Fruit fly (Drosophila melanogaster) whole organism, wandering third instar larva: ENCODE results near the gene nocte.

Source experiments
- Abd-B ChIP-seq: fragments of >200 bp; optimal IDR thresholded peaks from 2 replicates; lab custom pipeline; 2017; ENCODE audit warnings: missing biosample characterization, missing genetic modification characterization
- CG32264 ChIP-seq: fragments of 200-800 bp; sonication (Bioruptor generic); optimal IDR thresholded peaks from 2 replicates; lab custom pipeline; 2016; ENCODE audit warnings: missing biosample characterization, missing genetic modification characterization
- CrebA ChIP-seq: fragments of 200-800 bp; sonication (Bioruptor generic); optimal IDR thresholded peaks from 2 replicates; lab custom pipeline; 2016; ENCODE audit warnings: missing biosample characterization, mild to moderate bottlenecking, missing genetic modification characterization, borderline replicate concordance
- Dif ChIP-seq: fragments of 200-275, 200-300 bp; sonication (Bioruptor generic); optimal IDR thresholded peaks from 2 replicates; lab custom pipeline; 2018; ENCODE audit warnings: missing biosample characterization, missing genetic modification characterization; ENCODE audit not compliant: partially characterized antibody
- HLH106 ChIP-seq: fragments of 200-800 bp; optimal IDR thresholded peaks from 3 replicates; lab custom pipeline; 2019; ENCODE audit warnings: missing biosample characterization, mild to moderate bottlenecking, missing genetic modification characterization, moderate library complexity
- Hnf4 ChIP-seq: fragments of 200-800 bp; sonication (Bioruptor generic); optimal IDR thresholded peaks from 2 replicates; lab custom pipeline; 2016; ENCODE audit warnings: missing biosample characterization, mild to moderate bottlenecking, missing genetic modification characterization
- Hr78 ChIP-seq: fragments of >200 bp; optimal IDR thresholded peaks from 2 replicates; lab custom pipeline; 2017; ENCODE audit warnings: missing biosample characterization, missing genetic modification characterization
- Hr83 ChIP-seq: fragments of 200-300 bp; sonication (Bioruptor generic); optimal IDR thresholded peaks from 2 replicates; lab custom pipeline; 2016; ENCODE audit warnings: missing biosample characterization, mild to moderate bottlenecking, missing genetic modification characterization, moderate library complexity; ENCODE audit not compliant: poor library complexity, severe bottlenecking
- Jra ChIP-seq: sonication (Bioruptor generic); optimal IDR thresholded peaks from 2 replicates; lab custom pipeline; 2016; ENCODE audit warnings: missing biosample characterization, missing genetic modification characterization
- Myc ChIP-seq: fragments of >200 bp; optimal IDR thresholded peaks from 2 replicates; lab custom pipeline; 2017
- N ChIP-seq: fragments of >200 bp; optimal IDR thresholded peaks from 2 replicates; lab custom pipeline; 2018; ENCODE audit warnings: missing biosample characterization, missing external identifiers, missing genetic modification characterization
- OdsH ChIP-seq: fragments of 200-800 bp; sonication (Bioruptor generic); optimal IDR thresholded peaks from 2 replicates; lab custom pipeline; 2016; ENCODE audit warnings: missing biosample characterization, mild to moderate bottlenecking, missing genetic modification characterization
- Rel ChIP-seq, 2 experiments: fragments of 200-800 bp; sonication (Bioruptor generic) in 1 of 2; optimal IDR thresholded peaks; 2 replicates in 1 of 2; 3 replicates in 1 of 2; lab custom pipeline; 2016 to 2019; ENCODE audit warnings: mild to moderate bottlenecking in 2 of 2, missing biosample characterization in 2 of 2, missing genetic modification characterization in 2 of 2, moderate library complexity in 1 of 2
- Sp1 ChIP-seq: fragments of 200-800 bp; sonication (Bioruptor generic); optimal IDR thresholded peaks from 3 replicates; lab custom pipeline; 2019; ENCODE audit warnings: missing biosample characterization, mild to moderate bottlenecking, missing genetic modification characterization, moderate library complexity
- Vsx2 ChIP-seq: fragments of 200-300, 225-300 bp; sonication (Bioruptor generic); optimal IDR thresholded peaks from 2 replicates; lab custom pipeline; 2018; ENCODE audit warnings: missing biosample characterization, missing genetic modification characterization; ENCODE audit not compliant: partially characterized antibody
- br ChIP-seq: fragments of 200-800 bp; sonication (Bioruptor generic); optimal IDR thresholded peaks from 2 replicates; lab custom pipeline; 2016; ENCODE audit warnings: missing biosample characterization, missing genetic modification characterization
- brk ChIP-seq: fragments of 200-800 bp; sonication (Bioruptor generic); optimal IDR thresholded peaks from 2 replicates; lab custom pipeline; 2016; ENCODE audit warnings: missing biosample characterization, mild to moderate bottlenecking, missing genetic modification characterization
- dmrt93B ChIP-seq: fragments of 200-800 bp; sonication (Bioruptor generic); optimal IDR thresholded peaks from 2 replicates; lab custom pipeline; 2018; ENCODE audit warnings: missing biosample characterization, mild to moderate bottlenecking, missing genetic modification characterization
- dsf ChIP-seq: sonication (Bioruptor generic); optimal IDR thresholded peaks from 2 replicates; lab custom pipeline; 2016; ENCODE audit warnings: missing biosample characterization, missing genetic modification characterization, borderline replicate concordance
- ey ChIP-seq: fragments of 200-800 bp; sonication (Bioruptor generic); optimal IDR thresholded peaks from 2 replicates; lab custom pipeline; 2016; ENCODE audit warnings: missing biosample characterization, missing genetic modification characterization
- foxo ChIP-seq, 2 experiments: fragments of 200-800 bp; sonication (Bioruptor generic); optimal IDR thresholded peaks; 2 replicates in 1 of 2; 3 replicates in 1 of 2; lab custom pipeline; 2016 to 2017; ENCODE audit warnings: missing biosample characterization in 2 of 2, missing genetic modification characterization in 2 of 2
- fru ChIP-seq: fragments of 200-800 bp; sonication (Bioruptor generic); optimal IDR thresholded peaks from 3 replicates; lab custom pipeline; 2016; ENCODE audit warnings: missing biosample characterization, mild to moderate bottlenecking, missing genetic modification characterization
- h ChIP-seq: fragments of 200-800 bp; sonication (Bioruptor generic); optimal IDR thresholded peaks from 3 replicates; lab custom pipeline; 2016; ENCODE audit warnings: missing biosample characterization, mild to moderate bottlenecking, missing genetic modification characterization
- jim ChIP-seq: fragments of 175-275, 200-325 bp; sonication (Bioruptor generic); optimal IDR thresholded peaks from 2 replicates; lab custom pipeline; 2016; ENCODE audit warnings: missing biosample characterization, mild to moderate bottlenecking, missing genetic modification characterization
- pan ChIP-seq: fragments of >200 bp; optimal IDR thresholded peaks from 2 replicates; lab custom pipeline; 2017
- psq ChIP-seq: fragments of 200-800 bp; sonication (Bioruptor generic); optimal IDR thresholded peaks from 3 replicates; lab custom pipeline; 2017; ENCODE audit warnings: missing biosample characterization, mild to moderate bottlenecking, missing genetic modification characterization, moderate library complexity
- rgr ChIP-seq: fragments of 200-800 bp; sonication (Bioruptor generic); optimal IDR thresholded peaks from 3 replicates; lab custom pipeline; 2016; ENCODE audit warnings: missing biosample characterization, mild to moderate bottlenecking, missing genetic modification characterization
- sage ChIP-seq: fragments of 200-800 bp; sonication (Bioruptor generic); optimal IDR thresholded peaks from 2 replicates; lab custom pipeline; 2016; ENCODE audit warnings: missing biosample characterization, mild to moderate bottlenecking, missing genetic modification characterization
- sv ChIP-seq: fragments of 200-800 bp; sonication (Bioruptor generic); optimal IDR thresholded peaks from 3 replicates; lab custom pipeline; 2016; ENCODE audit warnings: missing biosample characterization, missing genetic modification characterization
- tai ChIP-seq: sonication (Bioruptor generic); optimal IDR thresholded peaks from 2 replicates; lab custom pipeline; 2016; ENCODE audit warnings: missing biosample characterization, missing genetic modification characterization
- woc ChIP-seq: sonication (Bioruptor generic); optimal IDR thresholded peaks from 2 replicates; lab custom pipeline; 2016; ENCODE audit warnings: missing biosample characterization, mild to moderate bottlenecking, missing genetic modification characterization

Gene nocte

dm6 chrX:10474625-10475024, at the start of gene nocte:
Gene nocte (minus strand): TSS chrX:10474675.
- TF ChIP-seq CG32264 (GFP tag; lab: Kevin White, UChicago): no peak
- no peak for TF ChIP-seq N (GFP tag; lab: Kevin White, UChicago)
- TF ChIP-seq Rel (GFP tag; optimal IDR thresholded peaks at IDR 0.05; lab: Kevin White, UChicago): no peak
- no peak for TF ChIP-seq Rel (tag; optimal IDR thresholded peaks at IDR 0.05; lab: Kevin White, UChicago)
- TF ChIP-seq sage (GFP tag; lab: Kevin White, UChicago): no peak
- no peak for TF ChIP-seq dmrt93B (GFP tag; lab: Kevin White, UChicago)
- TF ChIP-seq foxo (GFP tag; optimal IDR thresholded peaks at IDR 0.05; lab: Kevin White, UChicago): peak in 1 of 2 experiments; percentile 32
- TF ChIP-seq jim (GFP tag; lab: Kevin White, UChicago): no peak
- TF ChIP-seq ey (GFP tag; lab: Kevin White, UChicago): peak; percentile 1
- TF ChIP-seq brk (GFP tag; lab: Kevin White, UChicago): no peak
- no peak for TF ChIP-seq Vsx2
- TF ChIP-seq h (GFP tag; lab: Kevin White, UChicago): no peak
- TF ChIP-seq dsf: no peak
- TF ChIP-seq Jra: no peak
- peak; percentile 16 for TF ChIP-seq HLH106 (tag; lab: Kevin White, UChicago)
- TF ChIP-seq fru (GFP tag; lab: Kevin White, UChicago): no peak

dm6 chrX:10515323-10515853, 40.9 kb upstream of the nocte start:
- TF ChIP-seq Sp1 (GFP tag; lab: Kevin White, UChicago) (peak; percentile 16), foxo (GFP tag; optimal IDR thresholded peaks at IDR 0.05; lab: Kevin White, UChicago) (peak in 1 of 2 experiments; percentile 37), HLH106 (tag; lab: Kevin White, UChicago) (peak; percentile 28), fru (GFP tag; lab: Kevin White, UChicago) (peak; percentile 14), tai (GFP tag; lab: Kevin White, UChicago) (no peak), Abd-B (GFP tag; lab: Kevin White, UChicago) (no peak)

dm6 chrX:10514850-10515249, 40.4 kb upstream of the nocte start:
- TF ChIP-seq psq (GFP tag; lab: Kevin White, UChicago) (no peak), Rel (GFP tag; optimal IDR thresholded peaks at IDR 0.05; lab: Kevin White, UChicago) (no peak), Rel (tag; optimal IDR thresholded peaks at IDR 0.05; lab: Kevin White, UChicago) (peak; percentile 84)

- TF ChIP-seq Sp1 (GFP tag; lab: Kevin White, UChicago): peak; percentile 18
- peak; percentile 44 for TF ChIP-seq HLH106 (tag; lab: Kevin White, UChicago)
- peak; percentile 25 for TF ChIP-seq Hnf4 (GFP tag; lab: Kevin White, UChicago)
- TF ChIP-seq h (GFP tag; lab: Kevin White, UChicago): peak; percentile 46
- TF ChIP-seq Hr83: no peak
- peak in 1 of 2 experiments; percentile 42 for TF ChIP-seq foxo (GFP tag; optimal IDR thresholded peaks at IDR 0.05; lab: Kevin White, UChicago)
- no peak for TF ChIP-seq Dif (GFP tag; lab: Kevin White, UChicago)
- peak; percentile 25 for TF ChIP-seq rgr
- no peak for TF ChIP-seq Hr78
- peak; percentile 58 for TF ChIP-seq fru (GFP tag; lab: Kevin White, UChicago)
- TF ChIP-seq ey (GFP tag; lab: Kevin White, UChicago): peak; percentile 35
- TF ChIP-seq, all 38 proteins: peak for 8
Measured at dm6 chrX:10513611-10514010, 39.1 kb upstream of the nocte start.

dm6 chrX:10496319-10496718, 21.8 kb upstream of the nocte start:
- TF ChIP-seq Rel (GFP tag; optimal IDR thresholded peaks at IDR 0.05; lab: Kevin White, UChicago) (no peak), Rel (tag; optimal IDR thresholded peaks at IDR 0.05; lab: Kevin White, UChicago) (peak; percentile 34), Dif (GFP tag; lab: Kevin White, UChicago) (no peak), CG32264 (GFP tag; lab: Kevin White, UChicago) (no peak), Abd-B (GFP tag; lab: Kevin White, UChicago) (no peak)

- TF ChIP-seq jim (GFP tag; lab: Kevin White, UChicago): no peak
- peak; percentile 77 for TF ChIP-seq h (GFP tag; lab: Kevin White, UChicago)
- TF ChIP-seq sv (GFP tag; lab: Kevin White, UChicago): no peak
- TF ChIP-seq OdsH: peak; percentile 71
- peak; percentile 13 for TF ChIP-seq Hnf4 (GFP tag; lab: Kevin White, UChicago)
- peak; percentile 82 for TF ChIP-seq fru (GFP tag; lab: Kevin White, UChicago)
- TF ChIP-seq br (GFP tag; lab: Kevin White, UChicago): peak; percentile 72
- TF ChIP-seq Jra: peak; percentile 26
- TF ChIP-seq woc (GFP tag; lab: Kevin White, UChicago): peak; percentile 13
- peak; percentile 79 for TF ChIP-seq ey (GFP tag; lab: Kevin White, UChicago)
- TF ChIP-seq rgr: peak; percentile 73
- no peak for TF ChIP-seq CrebA (GFP tag; lab: Kevin White, UChicago)
- no peak for TF ChIP-seq tai (GFP tag; lab: Kevin White, UChicago)
- TF ChIP-seq pan (lab: Kevin White, UChicago): no peak
- TF ChIP-seq Dif (GFP tag; lab: Kevin White, UChicago): no peak
- TF ChIP-seq foxo (GFP tag; optimal IDR thresholded peaks at IDR 0.05; lab: Kevin White, UChicago): peak in 1 of 2 experiments; percentile 76
- TF ChIP-seq Abd-B (GFP tag; lab: Kevin White, UChicago): no peak
- TF ChIP-seq Hr78: no peak
- TF ChIP-seq Sp1 (GFP tag; lab: Kevin White, UChicago): peak; percentile 72
- peak; percentile 72 for TF ChIP-seq HLH106 (tag; lab: Kevin White, UChicago)
- no peak for TF ChIP-seq N (GFP tag; lab: Kevin White, UChicago)
- TF ChIP-seq Myc (lab: Kevin White, UChicago): no peak
- no peak for TF ChIP-seq Rel (GFP tag; optimal IDR thresholded peaks at IDR 0.05; lab: Kevin White, UChicago)
- peak; percentile 16 for TF ChIP-seq Rel (tag; optimal IDR thresholded peaks at IDR 0.05; lab: Kevin White, UChicago)
- peak; percentile 45 for TF ChIP-seq dmrt93B (GFP tag; lab: Kevin White, UChicago)
- TF ChIP-seq psq (GFP tag; lab: Kevin White, UChicago): peak; percentile 68
- TF ChIP-seq, all 38 proteins: peak for 15
Measured at dm6 chrX:10487964-10488605, 13.6 kb upstream of the nocte start.
